Worm (Caenorhabditis elegans): ENCODE results near the gene C46C2.3.

C46C2.3 gene

ce11 chrIV:9199148-9199938, 25.6 kb upstream of the C46C2.3 start:
- TF ChIP-seq nhr-11 (tag; optimal IDR thresholded peaks at IDR 0.05) (no peak), mdl-1 (tag; optimal IDR thresholded peaks at IDR 0.05) (no peak), ceh-82 (tag; optimal IDR thresholded peaks at IDR 0.05) (no peak), fos-1 (tag; optimal IDR thresholded peaks at IDR 0.05) (peak; percentile 24)

- TF ChIP-seq snpc-4 (tag; optimal IDR thresholded peaks at IDR 0.05) (no peak), mdl-1 (tag; optimal IDR thresholded peaks at IDR 0.05) (no peak), dmd-4 (tag; optimal IDR thresholded peaks at IDR 0.05) (no peak), unc-39 (tag; optimal IDR thresholded peaks at IDR 0.05) (no peak), peb-1 (tag; optimal IDR thresholded peaks at IDR 0.05) (no peak), ceh-16 (tag; optimal IDR thresholded peaks at IDR 0.05) (no peak), alr-1 (tag; optimal IDR thresholded peaks at IDR 0.05) (no peak), zag-1 (tag; optimal IDR thresholded peaks at IDR 0.05) (no peak)
These were observed 25.1 kb upstream of the C46C2.3 start, which contains the start of gene wnk-1 for ce11 chrIV:9199939-9200202. TSS of gene wnk-1 (plus strand) at chrIV:9200103.

- TF ChIP-seq lin-11 (tag; optimal IDR thresholded peaks at IDR 0.05) (no peak), C34F6.9 (tag; optimal IDR thresholded peaks at IDR 0.05) (no peak), elt-3 (tag; optimal IDR thresholded peaks at IDR 0.05) (no peak), nhr-6 (tag; optimal IDR thresholded peaks at IDR 0.05) (no peak), unc-62 (GFP tag; optimal IDR thresholded peaks at IDR 0.05) (no peak)
These were observed 14.1 kb upstream of the C46C2.3 start for ce11 chrIV:9210841-9211240.

- TF ChIP-seq nhr-10 (tag; optimal IDR thresholded peaks at IDR 0.05) (no peak), ztf-4 (tag; optimal IDR thresholded peaks at IDR 0.05) (peak; percentile 10), dmd-4 (tag; optimal IDR thresholded peaks at IDR 0.05) (no peak), aly-2 (tag; optimal IDR thresholded peaks at IDR 0.05) (no peak)
These were observed 12.8 kb upstream of the C46C2.3 start, which contains the start of gene C46C2.6 for ce11 chrIV:9212121-9212520. TSS of gene C46C2.6 (plus strand) at chrIV:9212421.

- TF ChIP-seq C34F6.9 (tag; optimal IDR thresholded peaks at IDR 0.05) (no peak), elt-1 (tag; optimal IDR thresholded peaks at IDR 0.05) (no peak), ceh-16 (tag; optimal IDR thresholded peaks at IDR 0.05) (no peak), nhr-77 (tag; optimal IDR thresholded peaks at IDR 0.05) (no peak), sma-3 (GFP tag; optimal IDR thresholded peaks at IDR 0.05) (no peak), ZK546.5 (tag; optimal IDR thresholded peaks at IDR 0.05) (no peak), nhr-11 (tag; optimal IDR thresholded peaks at IDR 0.05) (no peak), ztf-1 (GFP tag; conservative IDR thresholded peaks at IDR 0.05) (no peak), nhr-10 (tag; optimal IDR thresholded peaks at IDR 0.05) (no peak), ztf-11 (tag; optimal IDR thresholded peaks at IDR 0.05) (no peak), peb-1 (tag; optimal IDR thresholded peaks at IDR 0.05) (no peak), elt-3 (tag; optimal IDR thresholded peaks at IDR 0.05) (no peak), gmeb-1 (tag; optimal IDR thresholded peaks at IDR 0.05) (no peak), lin-39 (tag; optimal IDR thresholded peaks at IDR 0.05) (no peak), snpc-4 (tag; optimal IDR thresholded peaks at IDR 0.05) (no peak), F13H6.1 (tag; optimal IDR thresholded peaks at IDR 0.05) (no peak), mdl-1 (tag; optimal IDR thresholded peaks at IDR 0.05) (no peak), nhr-25 (tag; optimal IDR thresholded peaks at IDR 0.05) (no peak)
These were observed 10.1 kb upstream of the C46C2.3 start for ce11 chrIV:9214823-9215222.

ce11 chrIV:9215824-9216223, 9.1 kb upstream of the C46C2.3 start:
- peak; percentile 24 for TF ChIP-seq unc-55 (GFP tag; optimal IDR thresholded peaks at IDR 0.05)
- no peak for TF ChIP-seq nhr-23 (tag; optimal IDR thresholded peaks at IDR 0.05)

- TF ChIP-seq crh-2 (tag; optimal IDR thresholded peaks at IDR 0.05) (peak; percentile 63), sma-9 (GFP tag; optimal IDR thresholded peaks at IDR 0.05) (peak; percentile 73), sma-9 (tag; optimal IDR thresholded peaks at IDR 0.05) (no peak), egl-27 (tag; optimal IDR thresholded peaks at IDR 0.05) (peak; percentile 28), aly-2 (tag; optimal IDR thresholded peaks at IDR 0.05) (no peak), unc-55 (GFP tag; optimal IDR thresholded peaks at IDR 0.05) (peak; percentile 55), nhr-23 (tag; optimal IDR thresholded peaks at IDR 0.05) (no peak), Y55F3AM.14 (GFP tag; optimal IDR thresholded peaks at IDR 0.05) (no peak), lin-11 (tag; optimal IDR thresholded peaks at IDR 0.05) (peak; percentile 39), nhr-11 (tag; optimal IDR thresholded peaks at IDR 0.05) (no peak), snpc-4 (tag; optimal IDR thresholded peaks at IDR 0.05) (peak; percentile 7), mab-5 (tag; optimal IDR thresholded peaks at IDR 0.05) (peak; percentile 25), C34F6.9 (tag; optimal IDR thresholded peaks at IDR 0.05) (peak; percentile 76), nhr-129 (tag; optimal IDR thresholded peaks at IDR 0.05) (peak; percentile 60), F13H6.1 (tag; optimal IDR thresholded peaks at IDR 0.05) (peak; percentile 27), sem-4 (tag; optimal IDR thresholded peaks at IDR 0.05) (peak; percentile 66), zag-1 (tag; optimal IDR thresholded peaks at IDR 0.05) (peak; percentile 64), ceh-16 (tag; optimal IDR thresholded peaks at IDR 0.05) (no peak), mdl-1 (tag; optimal IDR thresholded peaks at IDR 0.05) (peak; percentile 79 to 89), nhr-6 (tag; optimal IDR thresholded peaks at IDR 0.05) (no peak), lsy-2 (tag; optimal IDR thresholded peaks at IDR 0.05) (peak in 1 of 2 experiments; percentile 66)
These were observed 8.5 kb upstream of the C46C2.3 start for ce11 chrIV:9216437-9216836.
